Worm (Caenorhabditis elegans): ENCODE results near the gene mab-9.

DNA sequence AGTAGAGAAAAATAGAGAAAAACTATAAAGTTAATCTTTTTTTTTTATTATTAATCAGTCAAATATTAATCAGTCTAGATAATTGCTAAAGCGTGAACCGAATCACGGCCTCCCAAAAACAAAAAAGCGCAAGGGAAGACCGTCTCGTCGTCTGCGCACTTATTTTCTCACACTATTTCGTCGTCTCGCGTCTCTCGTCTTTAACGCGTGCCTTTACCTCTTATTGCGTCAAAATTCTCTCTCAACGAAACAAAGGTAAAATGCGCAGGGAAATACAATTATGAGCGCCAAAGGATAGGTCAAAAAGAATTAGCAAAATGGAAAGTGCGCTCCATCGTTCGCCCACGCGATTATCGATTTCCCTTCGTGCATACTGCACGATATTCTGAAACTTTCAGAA, 9.8 kb upstream of the mab-9 start:
- TF ChIP-seq T22C8.4 (GFP tag; IDR thresholded peaks at IDR 0.05) = no peak
- no peak for TF ChIP-seq ztf-29 (GFP tag; IDR thresholded peaks at IDR 0.05)
- TF ChIP-seq flt-1 (GFP tag; IDR thresholded peaks at IDR 0.05) = 0 out of 2 replicates have a peak, but pooled peaks have one; percentile 35
- TF ChIP-seq ref-1 (GFP tag; conservative IDR thresholded peaks at IDR 0.05) = no peak
- no peak for TF ChIP-seq med-1 (GFP tag; optimal IDR thresholded peaks at IDR 0.05; ENCODE audit: insufficient read depth)
- no peak for TF ChIP-seq klf-2 (GFP tag; conservative IDR thresholded peaks at IDR 0.05)

All from whole organism, midembryonic.